Fruit fly (Drosophila melanogaster) whole organism, wandering third instar larva: ENCODE data around the gene CG32425.
A peak's percentile ranks its signal among the peaks of the same experiment; 100 is the strongest.

Experiments used
- Abd-B ChIP-seq: fragments of >200 bp; optimal IDR thresholded peaks from 2 replicates; lab custom pipeline; 2017; ENCODE audit warnings: missing biosample characterization, missing genetic modification characterization
- CG32264 ChIP-seq: fragments of 200-800 bp; sonication (Bioruptor generic); optimal IDR thresholded peaks from 2 replicates; lab custom pipeline; 2016; ENCODE audit warnings: missing biosample characterization, missing genetic modification characterization
- CG9705 ChIP-seq: fragments of 200-800 bp; sonication (Bioruptor generic); optimal IDR thresholded peaks from 2 replicates; lab custom pipeline; 2018; ENCODE audit warnings: missing biosample characterization, mild to moderate bottlenecking, missing genetic modification characterization
- Dfd ChIP-seq: fragments of >200 bp; optimal IDR thresholded peaks from 2 replicates; lab custom pipeline; 2017; ENCODE audit warnings: missing biosample characterization, missing genetic modification characterization
- GATAd ChIP-seq: sonication (Bioruptor generic); optimal IDR thresholded peaks from 2 replicates; lab custom pipeline; 2016; ENCODE audit warnings: missing biosample characterization, missing genetic modification characterization
- Hnf4 ChIP-seq: fragments of 200-800 bp; sonication (Bioruptor generic); optimal IDR thresholded peaks from 2 replicates; lab custom pipeline; 2016; ENCODE audit warnings: missing biosample characterization, mild to moderate bottlenecking, missing genetic modification characterization
- Hr78 ChIP-seq: fragments of >200 bp; optimal IDR thresholded peaks from 2 replicates; lab custom pipeline; 2017; ENCODE audit warnings: missing biosample characterization, missing genetic modification characterization
- Hr83 ChIP-seq: fragments of 200-300 bp; sonication (Bioruptor generic); optimal IDR thresholded peaks from 2 replicates; lab custom pipeline; 2016; ENCODE audit warnings: missing biosample characterization, mild to moderate bottlenecking, missing genetic modification characterization, moderate library complexity; ENCODE audit not compliant: poor library complexity, severe bottlenecking
- Mio ChIP-seq: sonication (Bioruptor generic); optimal IDR thresholded peaks from 2 replicates; lab custom pipeline; 2016; ENCODE audit warnings: missing biosample characterization, missing genetic modification characterization
- Myc ChIP-seq: fragments of >200 bp; optimal IDR thresholded peaks from 2 replicates; lab custom pipeline; 2017
- N ChIP-seq: fragments of >200 bp; optimal IDR thresholded peaks from 2 replicates; lab custom pipeline; 2018; ENCODE audit warnings: missing biosample characterization, missing external identifiers, missing genetic modification characterization
- OdsH ChIP-seq: fragments of 200-800 bp; sonication (Bioruptor generic); optimal IDR thresholded peaks from 2 replicates; lab custom pipeline; 2016; ENCODE audit warnings: missing biosample characterization, mild to moderate bottlenecking, missing genetic modification characterization
- Rel ChIP-seq, 2 experiments: fragments of 200-800 bp; sonication (Bioruptor generic) in 1 of 2; optimal IDR thresholded peaks; 2 replicates in 1 of 2; 3 replicates in 1 of 2; lab custom pipeline; 2016 to 2019; ENCODE audit warnings: mild to moderate bottlenecking in 2 of 2, missing biosample characterization in 2 of 2, missing genetic modification characterization in 2 of 2, moderate library complexity in 1 of 2
- Vsx2 ChIP-seq: fragments of 200-300, 225-300 bp; sonication (Bioruptor generic); optimal IDR thresholded peaks from 2 replicates; lab custom pipeline; 2018; ENCODE audit warnings: missing biosample characterization, missing genetic modification characterization; ENCODE audit not compliant: partially characterized antibody
- br ChIP-seq: fragments of 200-800 bp; sonication (Bioruptor generic); optimal IDR thresholded peaks from 2 replicates; lab custom pipeline; 2016; ENCODE audit warnings: missing biosample characterization, missing genetic modification characterization
- brk ChIP-seq: fragments of 200-800 bp; sonication (Bioruptor generic); optimal IDR thresholded peaks from 2 replicates; lab custom pipeline; 2016; ENCODE audit warnings: missing biosample characterization, mild to moderate bottlenecking, missing genetic modification characterization
- dl ChIP-seq, 2 experiments: fragments of 175-275, 200-275 bp in 1 of 2; fragments of 200-275 bp in 1 of 2; sonication (Bioruptor generic); optimal IDR thresholded peaks; lab custom pipeline; 2018; ENCODE audit warnings: mild to moderate bottlenecking in 2 of 2, missing biosample characterization in 2 of 2, missing genetic modification characterization in 2 of 2, moderate library complexity in 2 of 2; ENCODE audit not compliant: partially characterized antibody in 2 of 2, insufficient read depth in 1 of 2
- dmrt93B ChIP-seq: fragments of 200-800 bp; sonication (Bioruptor generic); optimal IDR thresholded peaks from 2 replicates; lab custom pipeline; 2018; ENCODE audit warnings: missing biosample characterization, mild to moderate bottlenecking, missing genetic modification characterization
- dsf ChIP-seq: sonication (Bioruptor generic); optimal IDR thresholded peaks from 2 replicates; lab custom pipeline; 2016; ENCODE audit warnings: missing biosample characterization, missing genetic modification characterization, borderline replicate concordance
- ey ChIP-seq: fragments of 200-800 bp; sonication (Bioruptor generic); optimal IDR thresholded peaks from 2 replicates; lab custom pipeline; 2016; ENCODE audit warnings: missing biosample characterization, missing genetic modification characterization
- foxo ChIP-seq, 2 experiments: fragments of 200-800 bp; sonication (Bioruptor generic); optimal IDR thresholded peaks; 2 replicates in 1 of 2; 3 replicates in 1 of 2; lab custom pipeline; 2016 to 2017; ENCODE audit warnings: missing biosample characterization in 2 of 2, missing genetic modification characterization in 2 of 2
- fru ChIP-seq: fragments of 200-800 bp; sonication (Bioruptor generic); optimal IDR thresholded peaks from 3 replicates; lab custom pipeline; 2016; ENCODE audit warnings: missing biosample characterization, mild to moderate bottlenecking, missing genetic modification characterization
- h ChIP-seq: fragments of 200-800 bp; sonication (Bioruptor generic); optimal IDR thresholded peaks from 3 replicates; lab custom pipeline; 2016; ENCODE audit warnings: missing biosample characterization, mild to moderate bottlenecking, missing genetic modification characterization
- jim ChIP-seq: fragments of 175-275, 200-325 bp; sonication (Bioruptor generic); optimal IDR thresholded peaks from 2 replicates; lab custom pipeline; 2016; ENCODE audit warnings: missing biosample characterization, mild to moderate bottlenecking, missing genetic modification characterization
- lola ChIP-seq: fragments of >200 bp; optimal IDR thresholded peaks from 2 replicates; lab custom pipeline; 2017; ENCODE audit warnings: missing biosample characterization, missing genetic modification characterization
- pan ChIP-seq: fragments of >200 bp; optimal IDR thresholded peaks from 2 replicates; lab custom pipeline; 2017
- psq ChIP-seq: fragments of 200-800 bp; sonication (Bioruptor generic); optimal IDR thresholded peaks from 3 replicates; lab custom pipeline; 2017; ENCODE audit warnings: missing biosample characterization, mild to moderate bottlenecking, missing genetic modification characterization, moderate library complexity
- rgr ChIP-seq: fragments of 200-800 bp; sonication (Bioruptor generic); optimal IDR thresholded peaks from 3 replicates; lab custom pipeline; 2016; ENCODE audit warnings: missing biosample characterization, mild to moderate bottlenecking, missing genetic modification characterization
- sage ChIP-seq: fragments of 200-800 bp; sonication (Bioruptor generic); optimal IDR thresholded peaks from 2 replicates; lab custom pipeline; 2016; ENCODE audit warnings: missing biosample characterization, mild to moderate bottlenecking, missing genetic modification characterization
- sv ChIP-seq: fragments of 200-800 bp; sonication (Bioruptor generic); optimal IDR thresholded peaks from 3 replicates; lab custom pipeline; 2016; ENCODE audit warnings: missing biosample characterization, missing genetic modification characterization
- tai ChIP-seq: sonication (Bioruptor generic); optimal IDR thresholded peaks from 2 replicates; lab custom pipeline; 2016; ENCODE audit warnings: missing biosample characterization, missing genetic modification characterization
- usp ChIP-seq: fragments of >200 bp; optimal IDR thresholded peaks from 2 replicates; lab custom pipeline; 2017; ENCODE audit warnings: missing biosample characterization, missing genetic modification characterization
- woc ChIP-seq: sonication (Bioruptor generic); optimal IDR thresholded peaks from 2 replicates; lab custom pipeline; 2016; ENCODE audit warnings: missing biosample characterization, mild to moderate bottlenecking, missing genetic modification characterization

The CG32425 gene

DNA sequence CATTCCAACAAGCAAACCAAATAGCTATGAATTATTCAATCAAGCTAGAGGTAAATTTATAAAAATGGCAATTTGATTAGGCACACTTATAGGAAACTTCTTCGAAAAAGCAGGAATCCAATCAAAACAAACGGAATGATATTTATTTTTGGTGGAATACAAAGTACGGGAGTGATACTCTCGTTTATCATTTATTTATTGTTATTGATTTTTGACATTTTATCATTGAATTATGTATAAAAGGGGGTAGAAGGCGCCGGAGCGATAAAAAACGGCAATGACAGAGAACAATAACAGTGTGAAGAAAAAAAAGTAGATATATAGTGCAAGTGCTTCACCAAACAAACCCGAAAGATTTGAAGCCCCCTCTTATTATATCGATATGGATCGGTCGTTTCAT, 32.8 kb downstream of the CG32425 start:
- TF ChIP-seq N (no peak), psq (GFP tag; lab: Kevin White, UChicago) (no peak), Rel (GFP tag; optimal IDR thresholded peaks at IDR 0.05; lab: Kevin White, UChicago) (no peak), Rel (tag; optimal IDR thresholded peaks at IDR 0.05; lab: Kevin White, UChicago) (no peak), Myc (lab: Kevin White, UChicago) (no peak), dmrt93B (GFP tag; lab: Kevin White, UChicago) (no peak), sv (no peak), OdsH (GFP tag; lab: Kevin White, UChicago) (no peak), usp (GFP tag; lab: Kevin White, UChicago) (no peak), Hr78 (GFP tag; lab: Kevin White, UChicago) (no peak), woc (no peak), foxo (GFP tag; optimal IDR thresholded peaks at IDR 0.05; lab: Kevin White, UChicago) (no peak)

DNA sequence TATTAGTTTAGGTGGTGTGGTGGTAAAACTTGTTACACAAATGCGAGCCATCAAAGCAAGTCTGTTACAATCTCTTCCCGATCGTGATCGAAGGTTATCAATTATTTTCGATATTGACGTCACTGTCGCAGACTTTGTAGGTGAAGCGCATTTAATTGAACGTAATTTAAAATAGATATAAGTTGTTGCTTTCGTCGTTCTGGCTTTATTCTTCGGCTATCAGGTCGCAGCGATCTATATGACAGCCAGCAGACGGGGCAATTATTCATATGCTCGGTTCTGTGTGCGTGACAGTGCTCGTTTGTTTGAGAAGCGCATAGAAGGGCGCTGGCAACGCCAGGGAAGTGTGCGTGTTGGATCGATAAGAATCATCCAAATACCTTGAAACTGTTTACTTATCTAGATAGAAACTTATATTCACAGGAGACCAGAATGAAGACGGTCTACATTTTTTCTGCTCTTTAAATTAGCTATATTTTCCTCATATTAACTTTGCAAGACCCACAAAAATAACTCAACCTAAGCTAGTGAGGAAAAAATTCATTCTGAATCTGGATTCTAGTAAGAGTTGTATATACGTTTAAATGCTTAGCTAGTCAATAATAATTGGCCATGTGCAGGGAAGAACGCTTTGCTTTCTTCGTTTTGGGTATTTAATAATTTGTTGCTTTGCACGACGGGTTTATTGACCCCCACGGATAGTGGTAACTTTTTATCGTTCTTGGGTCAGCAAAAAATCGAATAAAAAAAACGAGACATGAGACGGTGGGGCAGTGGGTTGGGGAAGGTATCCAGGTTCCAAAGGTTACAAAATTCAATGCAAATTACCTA, 33.4 kb downstream of the CG32425 start:
- TF ChIP-seq Abd-B (GFP tag; lab: Kevin White, UChicago) (no peak), Hnf4 (GFP tag; lab: Kevin White, UChicago) (peak; percentile 9)

DNA sequence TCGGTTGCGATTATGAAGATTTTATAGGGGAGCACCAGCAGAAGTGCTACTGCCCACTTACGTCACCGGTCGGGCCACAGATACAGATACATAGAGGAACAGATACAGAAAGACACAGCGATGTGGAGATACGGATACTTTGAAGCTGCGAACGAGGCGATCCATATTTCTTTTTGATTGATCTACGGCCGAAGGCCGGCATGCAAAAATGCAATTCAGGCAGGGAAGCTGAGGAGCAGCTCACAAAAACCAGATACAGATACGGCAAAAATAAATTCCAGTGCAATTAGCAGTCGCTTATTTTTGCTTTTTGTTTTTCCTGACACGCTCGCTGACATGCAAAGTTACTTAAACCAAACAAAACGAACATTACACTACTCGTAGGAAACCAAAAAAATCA, 34.1 kb downstream of the CG32425 start:
- TF ChIP-seq sv (no peak), GATAd (no peak), rgr (GFP tag; lab: Kevin White, UChicago) (no peak), brk (GFP tag; lab: Kevin White, UChicago) (no peak), Vsx2 (no peak), psq (GFP tag; lab: Kevin White, UChicago) (no peak), foxo (GFP tag; optimal IDR thresholded peaks at IDR 0.05; lab: Kevin White, UChicago) (no peak), jim (GFP tag; lab: Kevin White, UChicago) (no peak), dsf (GFP tag; lab: Kevin White, UChicago) (no peak), sage (GFP tag; lab: Kevin White, UChicago) (no peak), CG9705 (no peak), fru (GFP tag; lab: Kevin White, UChicago) (no peak), h (no peak), br (no peak), Dfd (no peak), N (no peak), Hr78 (GFP tag; lab: Kevin White, UChicago) (no peak), woc (no peak), dl (GFP tag; optimal IDR thresholded peaks at IDR 0.05; lab: Kevin White, UChicago; ENCODE audit: insufficient read depth in 1 of 2, partially characterized antibody in 2 of 2) (no peak), pan (lab: Kevin White, UChicago) (no peak)

DNA sequence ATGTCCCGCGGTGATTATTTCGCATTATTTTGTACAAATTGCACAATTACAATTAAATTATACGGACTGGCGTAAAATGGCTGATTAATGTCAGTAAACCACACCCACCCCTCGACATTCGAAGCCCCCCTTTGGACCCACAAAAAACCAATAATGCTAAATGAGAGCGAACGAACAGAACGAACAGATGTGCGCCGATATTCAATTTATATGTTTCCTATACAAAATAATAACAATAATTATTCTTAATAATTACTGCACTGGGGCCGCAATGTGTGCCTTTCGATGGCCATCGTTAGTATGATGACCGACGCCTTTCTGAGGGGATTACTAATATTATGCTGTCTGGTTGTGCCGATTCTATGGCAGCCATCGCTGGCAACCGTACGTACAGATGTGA, 36.3 kb downstream of the CG32425 start, which contains the start of gene CG13250:
CG13250 (plus strand) TSS at position 301 of the 400 bp plus-strand sequence.
- TF ChIP-seq tai (GFP tag; lab: Kevin White, UChicago) (no peak), fru (GFP tag; lab: Kevin White, UChicago) (no peak), sage (GFP tag; lab: Kevin White, UChicago) (no peak), Hr83 (GFP tag; lab: Kevin White, UChicago) (no peak), Dfd (no peak), br (no peak), h (no peak), GATAd (no peak), CG32264 (GFP tag; lab: Kevin White, UChicago) (no peak), ey (GFP tag; lab: Kevin White, UChicago) (no peak), Rel (GFP tag; optimal IDR thresholded peaks at IDR 0.05; lab: Kevin White, UChicago) (no peak), Rel (tag; optimal IDR thresholded peaks at IDR 0.05; lab: Kevin White, UChicago) (no peak), foxo (GFP tag; optimal IDR thresholded peaks at IDR 0.05; lab: Kevin White, UChicago) (no peak), OdsH (GFP tag; lab: Kevin White, UChicago) (no peak), Mio (GFP tag; lab: Kevin White, UChicago) (no peak), Hr78 (GFP tag; lab: Kevin White, UChicago) (no peak), psq (GFP tag; lab: Kevin White, UChicago) (no peak), dsf (GFP tag; lab: Kevin White, UChicago) (no peak), woc (no peak), lola (GFP tag; lab: Kevin White, UChicago) (no peak), rgr (GFP tag; lab: Kevin White, UChicago) (no peak)
